Worm (Caenorhabditis elegans) whole organism, L4/young adult: ENCODE results near the gene nth-1.

Source experiments
- W03F9.2 ChIP-seq: fragments of 150-350 bp; optimal IDR thresholded peaks from 2 replicates; lab custom pipeline; 2014; ENCODE audit warnings: missing biosample characterization, missing genetic modification characterization
- dao-5 ChIP-seq: sonication (generic microtip); optimal IDR thresholded peaks from 2 replicates; lab custom pipeline; 2016; ENCODE audit warnings: missing genotype, missing genetic modification characterization, moderate library complexity, missing compliant biosample characterization
- him-1 ChIP-seq: sonication (generic microtip); optimal IDR thresholded peaks from 2 replicates; lab custom pipeline; 2016; ENCODE audit warnings: missing genotype, missing genetic modification reagents, missing genetic modification characterization, missing compliant biosample characterization

DNA sequence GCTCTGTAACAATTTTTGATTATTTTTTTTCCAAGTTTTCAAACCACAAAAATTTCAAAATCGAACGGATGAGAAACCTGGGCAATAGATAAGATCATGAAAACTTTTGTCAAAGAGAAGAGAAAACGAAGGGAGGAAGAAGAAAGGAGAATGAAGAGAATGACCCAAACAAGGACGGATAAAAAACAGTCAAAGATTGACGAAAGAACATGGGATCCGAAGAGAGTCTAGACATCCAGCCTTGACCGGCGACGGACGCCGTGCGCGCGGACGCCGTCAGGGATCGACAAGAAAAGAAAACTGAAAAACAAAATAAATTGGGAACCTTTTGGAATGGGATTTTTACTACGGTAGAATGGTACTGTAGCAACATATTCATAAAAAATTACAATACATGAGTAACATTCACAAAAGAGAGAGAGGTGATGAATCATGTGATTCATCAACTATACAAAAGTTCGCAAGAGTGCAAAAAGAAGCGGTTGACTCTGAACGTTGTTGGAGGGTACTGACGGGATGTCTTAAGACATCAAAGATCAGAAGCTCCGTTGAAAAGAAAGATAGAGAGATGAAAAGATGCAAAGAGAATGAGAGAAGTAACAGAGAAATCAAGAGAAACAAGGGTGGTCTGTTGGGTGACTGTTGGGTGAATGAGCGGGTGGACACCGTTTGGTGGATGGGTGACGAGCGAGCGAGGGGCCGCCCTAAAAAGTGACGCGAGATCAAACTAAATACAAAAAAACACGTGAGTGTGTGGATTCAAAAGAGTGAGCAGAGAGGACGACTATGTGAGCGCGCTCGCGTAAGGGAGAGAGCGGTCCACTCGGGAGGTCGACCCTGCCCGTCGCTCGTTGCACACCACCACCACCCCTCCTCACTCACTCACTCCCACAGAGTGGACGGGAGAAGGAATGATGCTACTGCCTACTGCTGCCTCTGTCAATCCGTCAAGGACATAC lies 13.6 kb downstream of the nth-1 start, which contains the start of gene sup-26:
- TF ChIP-seq him-1 (tag; lab: Kevin White, UChicago): no peak
- no peak for TF ChIP-seq dao-5
- TF ChIP-seq W03F9.2 (tag; lab: Kevin White, UChicago): no peak
